Fruit fly (Drosophila melanogaster) whole organism, embryonic: Measurements from ENCODE around the gene MED18.

Source experiments
- Atf3 ChIP-seq: fragments of 200-800 bp; sonication (Bioruptor generic); optimal IDR thresholded peaks from 3 replicates; lab custom pipeline; 2016; ENCODE audit warnings: missing biosample characterization, missing genetic modification characterization
- Blimp-1 ChIP-seq: fragments of 200-800 bp; sonication (Bioruptor generic); optimal IDR thresholded peaks from 3 replicates; lab custom pipeline; 2018; ENCODE audit warnings: missing biosample characterization, missing genetic modification characterization, mild to moderate bottlenecking, moderate library complexity, missing genetic modification reagents
- CG10959 ChIP-seq: fragments of 200-800 bp; sonication (Bioruptor generic); IDR thresholded peaks from 2 replicates; pipeline ENCODE4 v1.3.6; 2022; ENCODE audit warnings: missing biosample characterization, missing genetic modification characterization
- CG1233 ChIP-seq: fragments of 200-800 bp; sonication (Bioruptor generic); optimal IDR thresholded peaks from 4 replicates; lab custom pipeline; 2018; ENCODE audit warnings: missing biosample characterization, mild to moderate bottlenecking, missing genetic modification characterization
- CG13424 ChIP-seq: fragments of 200-800 bp; sonication (Bioruptor generic); optimal IDR thresholded peaks from 2 replicates; lab custom pipeline; 2019; ENCODE audit warnings: missing biosample characterization, mild to moderate bottlenecking, missing genetic modification characterization, moderate library complexity
- CG15479 ChIP-seq: fragments of 200-800 bp; sonication (Bioruptor generic); optimal IDR thresholded peaks from 3 replicates; lab custom pipeline; 2019; ENCODE audit warnings: missing biosample characterization, mild to moderate bottlenecking, missing genetic modification characterization, moderate library complexity
- CG17829 ChIP-seq: fragments of 200-800 bp; optimal IDR thresholded peaks from 2 replicates; lab custom pipeline; 2019; ENCODE audit warnings: missing biosample characterization, mild to moderate bottlenecking, missing genetic modification characterization, moderate library complexity
- CG1832 ChIP-seq: fragments of 200-800 bp; sonication (Bioruptor generic); optimal IDR thresholded peaks from 2 replicates; lab custom pipeline; 2017; ENCODE audit warnings: missing biosample characterization, mild to moderate bottlenecking, missing genetic modification characterization, inconsistent platforms
- CG32767 ChIP-seq: fragments of 200-800 bp; sonication (Bioruptor generic); IDR thresholded peaks from 2 replicates; pipeline ENCODE4 v1.3.6; 2022; ENCODE audit warnings: missing biosample characterization, missing genetic modification characterization
- CG3281 ChIP-seq: fragments of 200-800 bp; sonication (Bioruptor generic); optimal IDR thresholded peaks from 3 replicates; lab custom pipeline; 2017; ENCODE audit warnings: missing biosample characterization, mild to moderate bottlenecking, missing genetic modification characterization
- CG34422 ChIP-seq: fragments of 200-800 bp; sonication (Bioruptor generic); IDR thresholded peaks from 3 replicates; pipeline ENCODE4 v1.3.6; 2022; ENCODE audit warnings: missing biosample characterization, missing genetic modification characterization
- CG4404 ChIP-seq: fragments of 200-800 bp; sonication (Bioruptor generic); IDR thresholded peaks from 2 replicates; pipeline ENCODE4 v1.3.6; 2022; ENCODE audit warnings: missing biosample characterization, missing genetic modification characterization
- CG8478 ChIP-seq: fragments of >200 bp; optimal IDR thresholded peaks from 2 replicates; lab custom pipeline; 2018
- D ChIP-seq, 2 experiments: fragments of 200-800 bp in 1 of 2; fragments of >200 bp in 1 of 2; sonication (Bioruptor generic) in 1 of 2; optimal IDR thresholded peaks; 2 replicates in 1 of 2; 3 replicates in 1 of 2; lab custom pipeline; 2017; ENCODE audit warnings: mild to moderate bottlenecking in 1 of 2, missing biosample characterization in 1 of 2, missing genetic modification characterization in 1 of 2, missing genetic modification reagents in 1 of 2
- Dbx ChIP-seq: fragments of 200-800 bp; sonication (Bioruptor generic); IDR thresholded peaks from 3 replicates; pipeline ENCODE4 v1.3.6; 2022; ENCODE audit warnings: missing biosample characterization, missing genetic modification characterization
- HLHmδ ChIP-seq: fragments of 200-800 bp; sonication (Bioruptor generic); optimal IDR thresholded peaks from 2 replicates; lab custom pipeline; 2018; ENCODE audit warnings: missing biosample characterization, mild to moderate bottlenecking, missing genetic modification characterization, moderate library complexity
- HmgD ChIP-seq: fragments of 200-800 bp; sonication (Bioruptor generic); optimal IDR thresholded peaks from 3 replicates; lab custom pipeline; 2016; ENCODE audit warnings: missing biosample characterization, missing genetic modification characterization
- HmgZ ChIP-seq: fragments of 200-800 bp; sonication (Bioruptor generic); optimal IDR thresholded peaks from 2 replicates; lab custom pipeline; 2018; ENCODE audit warnings: missing biosample characterization, mild to moderate bottlenecking, missing genetic modification characterization
- Hmr ChIP-seq: fragments of 200-800 bp; sonication (Bioruptor generic); optimal IDR thresholded peaks from 3 replicates; lab custom pipeline; 2017; ENCODE audit warnings: mild to moderate bottlenecking, missing biosample characterization, missing genetic modification reagents, missing genetic modification characterization
- Hr51 ChIP-seq, 2 experiments: fragments of 200-800 bp; sonication (Bioruptor generic); optimal IDR thresholded peaks; 2 replicates in 1 of 2; 3 replicates in 1 of 2; lab custom pipeline; 2016 to 2018; ENCODE audit warnings: missing biosample characterization in 2 of 2, missing genetic modification characterization in 2 of 2, mild to moderate bottlenecking in 1 of 2, moderate library complexity in 1 of 2
- MBD-R2 ChIP-seq: fragments of 200-800 bp; sonication (Bioruptor generic); IDR thresholded peaks from 2 replicates; pipeline ENCODE4 v1.3.6; 2022; ENCODE audit warnings: missing biosample characterization, missing genetic modification characterization
- Max ChIP-seq: fragments of 200-800 bp; sonication (Bioruptor generic); optimal IDR thresholded peaks from 2 replicates; lab custom pipeline; 2016; ENCODE audit warnings: missing biosample characterization, mild to moderate bottlenecking, missing genetic modification characterization
- Med ChIP-seq: fragments of 200-800 bp; sonication (Bioruptor generic); peaks from one replicate; lab custom pipeline; 2016; ENCODE audit warnings: missing biosample characterization, missing genetic modification characterization, mild to moderate bottlenecking, inconsistent platforms, moderate library complexity
- Mes4 ChIP-seq: fragments of 200-800 bp; sonication (Bioruptor generic); optimal IDR thresholded peaks from 2 replicates; lab custom pipeline; 2016; ENCODE audit warnings: missing biosample characterization, missing genetic modification characterization
- Stat92E ChIP-seq, 3 experiments: fragments of >200 bp in 2 of 3; fragments of 200-800 bp in 1 of 3; sonication (Bioruptor generic) in 1 of 3; optimal IDR thresholded peaks; 2 replicates each; lab custom pipeline; 2017 to 2019; ENCODE audit warnings: missing biosample characterization in 3 of 3, missing genetic modification characterization in 3 of 3, mild to moderate bottlenecking in 1 of 3, moderate library complexity in 1 of 3
- Trl ChIP-seq, 3 experiments: fragments of >200 bp in 2 of 3; fragments of 200-800 bp in 1 of 3; sonication (Bioruptor generic) in 1 of 3; optimal IDR thresholded peaks; 2 replicates in 1 of 3; 3 replicates in 2 of 3; lab custom pipeline; 2016 to 2017; ENCODE audit warnings: missing biosample characterization in 1 of 3, missing genetic modification characterization in 1 of 3
- Vsx1 ChIP-seq: fragments of 200-800 bp; sonication (Bioruptor generic); optimal IDR thresholded peaks from 2 replicates; lab custom pipeline; 2017; ENCODE audit warnings: missing biosample characterization, mild to moderate bottlenecking, missing genetic modification characterization, missing genetic modification reagents
- abd-A ChIP-seq: fragments of 200-800 bp; sonication (Bioruptor generic); optimal IDR thresholded peaks from 3 replicates; lab custom pipeline; 2019; ENCODE audit warnings: missing biosample characterization, mild to moderate bottlenecking, missing genetic modification characterization, moderate library complexity
- ara ChIP-seq: fragments of 200-800 bp; sonication (Bioruptor generic); IDR thresholded peaks from 2 replicates; pipeline ENCODE4 v1.3.6; 2022; ENCODE audit warnings: missing biosample characterization, missing genetic modification characterization
- bsh ChIP-seq, 2 experiments: fragments of 200-800 bp; sonication (Bioruptor generic); optimal IDR thresholded peaks; 2 replicates each; lab custom pipeline; 2017 to 2018; ENCODE audit warnings: mild to moderate bottlenecking in 2 of 2, missing biosample characterization in 2 of 2, missing genetic modification characterization in 2 of 2, moderate library complexity in 1 of 2
- cg ChIP-seq: fragments of 200-800 bp; sonication (Bioruptor generic); optimal IDR thresholded peaks from 3 replicates; lab custom pipeline; 2019; ENCODE audit warnings: missing biosample characterization, mild to moderate bottlenecking, missing genetic modification characterization, moderate library complexity
- ems ChIP-seq: fragments of 200-800 bp; sonication (Bioruptor generic); optimal IDR thresholded peaks from 3 replicates; lab custom pipeline; 2016; ENCODE audit warnings: missing biosample characterization, missing genetic modification characterization
- exex ChIP-seq: fragments of 200-800 bp; sonication (Bioruptor generic); optimal IDR thresholded peaks from 4 replicates; lab custom pipeline; 2018; ENCODE audit warnings: missing biosample characterization, mild to moderate bottlenecking, missing genetic modification characterization, moderate library complexity
- jing ChIP-seq: fragments of 200-800 bp; sonication (Bioruptor generic); optimal IDR thresholded peaks from 2 replicates; lab custom pipeline; 2018; ENCODE audit warnings: missing biosample characterization, mild to moderate bottlenecking, missing genetic modification characterization
- klu ChIP-seq: fragments of 200-800 bp; sonication (Bioruptor generic); IDR thresholded peaks from 2 replicates; pipeline ENCODE4 v1.3.6; 2022; ENCODE audit warnings: missing biosample characterization, missing genetic modification characterization
- kni ChIP-seq: fragments of 200-800 bp; sonication (Bioruptor generic); optimal IDR thresholded peaks from 3 replicates; lab custom pipeline; 2017; ENCODE audit warnings: mild to moderate bottlenecking, missing biosample characterization, missing genetic modification reagents, missing genetic modification characterization
- nerfin-1 ChIP-seq: fragments of 200-800 bp; sonication (Bioruptor generic); optimal IDR thresholded peaks from 3 replicates; lab custom pipeline; 2019; ENCODE audit warnings: missing biosample characterization, mild to moderate bottlenecking, missing genetic modification characterization, moderate library complexity
- pros ChIP-seq: fragments of 200-800 bp; sonication (Bioruptor generic); optimal IDR thresholded peaks from 3 replicates; lab custom pipeline; 2019; ENCODE audit warnings: missing biosample characterization, mild to moderate bottlenecking, missing genetic modification characterization, moderate library complexity
- pzg ChIP-seq: fragments of 200-800 bp; sonication (Bioruptor generic); optimal IDR thresholded peaks from 3 replicates; lab custom pipeline; 2018; ENCODE audit warnings: missing biosample characterization, mild to moderate bottlenecking, missing genetic modification characterization, moderate library complexity
- rib ChIP-seq: fragments of 200-800 bp; sonication (Bioruptor generic); IDR thresholded peaks from 2 replicates; pipeline ENCODE4 v1.3.6; 2022; ENCODE audit warnings: missing biosample characterization, missing genetic modification characterization
- scrt ChIP-seq: fragments of 200-800 bp; sonication (Bioruptor generic); optimal IDR thresholded peaks from 2 replicates; lab custom pipeline; 2018; ENCODE audit warnings: missing biosample characterization, mild to moderate bottlenecking, missing genetic modification characterization, moderate library complexity
- sens ChIP-seq: fragments of 200-800 bp; sonication (Bioruptor generic); peaks from one replicate; lab custom pipeline; 2016; ENCODE audit warnings: missing biosample characterization, missing genetic modification characterization
- ssp ChIP-seq: fragments of 200-800 bp; sonication (Bioruptor generic); IDR thresholded peaks from 2 replicates; pipeline ENCODE4 v1.3.6; 2022; ENCODE audit warnings: missing biosample characterization, missing genetic modification characterization
- tgo ChIP-seq: fragments of 200-800 bp; sonication (Bioruptor generic); IDR thresholded peaks from 3 replicates; pipeline ENCODE4 v1.3.6; 2022; ENCODE audit warnings: missing biosample characterization, missing genetic modification characterization
- tll ChIP-seq, 2 experiments: fragments of 200-800 bp in 1 of 2; fragments of >200 bp in 1 of 2; sonication (Bioruptor generic) in 1 of 2; optimal IDR thresholded peaks; 2 replicates each; lab custom pipeline; 2017 to 2019; ENCODE audit warnings: missing biosample characterization in 2 of 2, missing genetic modification characterization in 2 of 2, mild to moderate bottlenecking in 1 of 2, moderate library complexity in 1 of 2
- trem ChIP-seq: fragments of 200-800 bp; optimal IDR thresholded peaks from 3 replicates; lab custom pipeline; 2019; ENCODE audit warnings: missing biosample characterization, mild to moderate bottlenecking, missing genetic modification characterization, moderate library complexity
- unc-4 ChIP-seq: fragments of 200-800 bp; sonication (Bioruptor generic); IDR thresholded peaks from 2 replicates; pipeline ENCODE4 v1.3.6; 2022; ENCODE audit warnings: missing biosample characterization, missing genetic modification characterization; ENCODE audit not compliant: partially characterized antibody
- vvl ChIP-seq: fragments of 200-800 bp; sonication (Bioruptor generic); IDR thresholded peaks from 2 replicates; pipeline ENCODE4 v1.3.6; 2022; ENCODE audit warnings: missing biosample characterization, missing genetic modification characterization

MED18 gene

dm6 chrX:1899445-1900085, 33.9 kb downstream of the MED18 start (continued):
- TF ChIP-seq tgo (no peak), MBD-R2 (no peak), klu (GFP tag; lab: Robert Waterston, UW) (peak; percentile 46; the same call in 1 of the 2 replicates), ems (no peak), D (optimal IDR thresholded peaks at IDR 0.05; lab: Kevin White, UChicago) (peak; percentile 37), D (GFP tag; optimal IDR thresholded peaks at IDR 0.05; lab: Kevin White, UChicago) (no peak), trem (tag; lab: Kevin White, UChicago) (peak; percentile 13), CG10959 (GFP tag; lab: Robert Waterston, UW) (no peak), ssp (GFP tag; lab: Robert Waterston, UW) (no peak), CG13424 (tag; lab: Kevin White, UChicago) (no peak), CG15479 (GFP tag; lab: Kevin White, UChicago) (peak; percentile 99), CG1832 (GFP tag; lab: Kevin White, UChicago) (peak; percentile 30), Atf3 (GFP tag; lab: Kevin White, UChicago) (no peak), HLHmδ (GFP tag; lab: Kevin White, UChicago) (peak; percentile 36), Med (GFP tag; lab: Kevin White, UChicago) (peak; percentile 74), cg (GFP tag; lab: Kevin White, UChicago) (peak; percentile 88), CG32767 (GFP tag; lab: Robert Waterston, UW) (peak; percentile 94), kni (GFP tag; lab: Kevin White, UChicago) (peak; percentile 97), HmgD (GFP tag; lab: Kevin White, UChicago) (peak; percentile 1), jing (GFP tag; lab: Kevin White, UChicago) (no peak), scrt (GFP tag; lab: Kevin White, UChicago) (peak; percentile 32), Hr51 (GFP tag; optimal IDR thresholded peaks at IDR 0.05; lab: Kevin White, UChicago) (no peak), Hmr (GFP tag; lab: Kevin White, UChicago) (no peak), ara (GFP tag; lab: Robert Waterston, UW) (no peak), rib (no peak), CG4404 (GFP tag; lab: Robert Waterston, UW) (no peak), CG8478 (lab: Kevin White, UChicago) (peak; percentile 80), unc-4 (GFP tag; lab: Robert Waterston, UW) (peak; percentile 40; the same call in 1 of the 2 replicates), Blimp-1 (GFP tag; lab: Kevin White, UChicago) (peak; percentile 47), Dbx (GFP tag; lab: Robert Waterston, UW) (no peak), sens (peak; percentile 77), CG3281 (GFP tag; lab: Kevin White, UChicago) (peak; percentile 15), CG34422 (GFP tag; lab: Robert Waterston, UW) (no peak; the same call in 2 of the 3 replicates), tll (GFP tag; optimal IDR thresholded peaks at IDR 0.05; lab: Kevin White, UChicago) (no peak), pros (GFP tag; lab: Kevin White, UChicago) (peak; percentile 88), Vsx1 (GFP tag; lab: Kevin White, UChicago) (no peak), Stat92E (GFP tag; optimal IDR thresholded peaks at IDR 0.05; lab: Kevin White, UChicago) (peak in 1 of 3 experiments; percentile 61), exex (tag; lab: Kevin White, UChicago) (no peak), bsh (GFP tag; optimal IDR thresholded peaks at IDR 0.05; lab: Kevin White, UChicago) (peak in 1 of 2 experiments; percentile 5), Mes4 (GFP tag; lab: Kevin White, UChicago) (no peak), HmgZ (peak; percentile 19), pzg (peak; percentile 16), vvl (GFP tag; lab: Robert Waterston, UW) (peak; percentile 17; the same call in 1 of the 2 replicates), nerfin-1 (tag; lab: Kevin White, UChicago) (peak; percentile 89), Trl (optimal IDR thresholded peaks at IDR 0.05; lab: Kevin White, UChicago) (peak; percentile 9 to 53), Trl (GFP tag; optimal IDR thresholded peaks at IDR 0.05; lab: Kevin White, UChicago) (no peak), Max (GFP tag; lab: Kevin White, UChicago) (no peak), CG17829 (tag; lab: Kevin White, UChicago) (peak; percentile 37), CG1233 (GFP tag; lab: Kevin White, UChicago) (no peak), abd-A (tag; lab: Kevin White, UChicago) (peak; percentile 43)
